Fruit fly (Drosophila melanogaster): ENCODE measurements around the gene CG16952.

CG16952 gene

DNA sequence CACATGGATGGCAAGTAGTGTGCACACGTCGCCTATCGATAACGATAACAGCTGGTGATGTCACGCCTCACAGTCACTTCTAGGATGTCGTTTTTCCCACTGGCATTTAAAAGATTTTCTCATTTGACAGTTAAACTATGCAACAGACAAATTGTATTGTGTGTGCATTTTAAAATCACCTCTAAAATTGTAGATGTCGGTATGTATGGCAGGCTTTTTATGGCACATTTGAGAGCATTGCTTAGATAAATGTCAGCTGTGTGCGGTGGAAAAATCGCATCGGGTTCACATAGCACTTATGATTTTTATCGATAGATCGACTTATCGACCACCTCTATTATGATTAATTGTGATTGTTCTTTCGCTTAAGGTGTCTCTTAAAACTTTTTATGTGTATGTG is 25.8 kb upstream of the CG16952 start, which contains the start of the genes ArgRS and CG8578 (continued):
- TF ChIP-seq Ada2b (GFP tag; IDR thresholded peaks at IDR 0.05) (no peak), CG13894 (tag; optimal IDR thresholded peaks at IDR 0.05) (no peak), MBD-R2 (GFP tag; IDR thresholded peaks at IDR 0.05) (peak; percentile 75), pzg (GFP tag; optimal IDR thresholded peaks at IDR 0.05) (peak; percentile 65), Side (GFP tag; optimal IDR thresholded peaks at IDR 0.05) (peak; percentile 80), CG4617 (GFP tag; optimal IDR thresholded peaks at IDR 0.05; ENCODE audit: borderline replicate concordance) (peak; percentile 26), CG2875 (GFP tag; optimal IDR thresholded peaks at IDR 0.05) (no peak), CG10979 (tag; optimal IDR thresholded peaks at IDR 0.05) (peak; percentile 21), CG4360 (GFP tag; IDR thresholded peaks at IDR 0.05) (no peak), HLH3B (GFP tag; IDR thresholded peaks at IDR 0.05) (no peak), wdn (GFP tag; IDR thresholded peaks at IDR 0.05) (0 out of 2 replicates have a peak, but pooled peaks have one; percentile 26), sisA (GFP tag; IDR thresholded peaks at IDR 0.05) (no peak; the same call in 1 of the 2 replicates), CG14965 (GFP tag; optimal IDR thresholded peaks at IDR 0.05; ENCODE audit: borderline replicate concordance) (no peak), Nf-YA (GFP tag; IDR thresholded peaks at IDR 0.05) (no peak), dati (GFP tag; IDR thresholded peaks at IDR 0.05) (no peak), sd (tag; optimal IDR thresholded peaks at IDR 0.05) (no peak), CG30020 (tag; optimal IDR thresholded peaks at IDR 0.05) (peak; percentile 96), oc (tag; optimal IDR thresholded peaks at IDR 0.05) (no peak), CG10431 (GFP tag; optimal IDR thresholded peaks at IDR 0.05) (no peak), CG7271 (tag; optimal IDR thresholded peaks at IDR 0.05) (no peak), seq (GFP tag; IDR thresholded peaks at IDR 0.05) (no peak), Ets97D (GFP tag; optimal IDR thresholded peaks at IDR 0.05) (peak; percentile 73), kni (GFP tag; optimal IDR thresholded peaks at IDR 0.05) (no peak), CG7745 (tag; optimal IDR thresholded peaks at IDR 0.05) (no peak), NC2β (GFP tag; optimal IDR thresholded peaks at IDR 0.05) (peak; percentile 30), run (tag; optimal IDR thresholded peaks at IDR 0.05) (no peak), CG32767 (GFP tag; IDR thresholded peaks at IDR 0.05) (no peak), ab (GFP tag; optimal IDR thresholded peaks at IDR 0.05) (no peak), Mrtf (GFP tag; IDR thresholded peaks at IDR 0.05) (no peak), CG12219 (GFP tag; optimal IDR thresholded peaks at IDR 0.05) (no peak), Atf-2 (GFP tag; optimal IDR thresholded peaks at IDR 0.05) (peak; percentile 6), vnd (GFP tag; IDR thresholded peaks at IDR 0.05; ENCODE audit: partially characterized antibody) (peak; percentile 89), TFAM (GFP tag; optimal IDR thresholded peaks at IDR 0.05) (no peak), Aef1 (GFP tag; IDR thresholded peaks at IDR 0.05) (peak; percentile 63; the same call in 2 of the 3 replicates), tup (GFP tag; optimal IDR thresholded peaks at IDR 0.05) (no peak), psq (GFP tag; optimal IDR thresholded peaks at IDR 0.05) (no peak), Six4 (GFP tag; optimal IDR thresholded peaks at IDR 0.05) (no peak), dmrt99B (tag; optimal IDR thresholded peaks at IDR 0.05) (no peak), CG15696 (tag; optimal IDR thresholded peaks at IDR 0.05) (no peak), rib (GFP tag; IDR thresholded peaks at IDR 0.05) (no peak), CG1024 (GFP tag; IDR thresholded peaks at IDR 0.05) (0 out of 2 replicates have a peak, but pooled peaks have one; percentile 34), chn (GFP tag; optimal IDR thresholded peaks at IDR 0.05) (peak; percentile 56), disco-r (GFP tag; optimal IDR thresholded peaks at IDR 0.05) (no peak), Dref (GFP tag; IDR thresholded peaks at IDR 0.05) (peak; percentile 73), ewg (GFP tag; optimal IDR thresholded peaks at IDR 0.05) (no peak), mld (GFP tag; IDR thresholded peaks at IDR 0.05; ENCODE audit: partially characterized antibody) (peak; percentile 55; the same call in 1 of the 3 replicates), Dll (GFP tag; IDR thresholded peaks at IDR 0.05; ENCODE audit: partially characterized antibody) (peak; percentile 85), en (GFP tag; optimal IDR thresholded peaks at IDR 0.05) (peak; percentile 63), CG9437 (GFP tag; optimal IDR thresholded peaks at IDR 0.05) (peak; percentile 7), chif (GFP tag; optimal IDR thresholded peaks at IDR 0.05) (peak in 1 of 2 experiments; percentile 26), CG2129 (GFP tag; IDR thresholded peaks at IDR 0.05; ENCODE audit: partially characterized antibody) (peak; percentile 26; the same call in 1 of the 2 replicates)

Data from whole organism, embryonic.